Worm (Caenorhabditis elegans) whole organism, midembryonic: ENCODE data around the gene C56E6.7.

Source experiments
- cog-1 ChIP-seq: sonication (generic microtip); optimal IDR thresholded peaks from 2 replicates; lab custom pipeline; 2016; ENCODE audit warnings: missing genetic modification characterization, missing compliant biosample characterization
- flt-1 ChIP-seq: fragments of 200-800 bp; sonication (Bioruptor generic); IDR thresholded peaks from 2 replicates; pipeline ENCODE4 v1.3.6; 2022; ENCODE audit warnings: missing genetic modification characterization, missing compliant biosample characterization
- klf-2 ChIP-seq: fragments of 200-800 bp; sonication (Bioruptor generic); conservative IDR thresholded peaks from 2 replicates; pipeline ENCODE4 v1.3.6; 2022; ENCODE audit warnings: missing genetic modification reagents, missing genetic modification characterization, missing compliant biosample characterization
- med-1 ChIP-seq: sonication (generic microtip); optimal IDR thresholded peaks from 2 replicates; lab custom pipeline; 2017; ENCODE audit warnings: missing genetic modification characterization, mild to moderate bottlenecking, missing compliant biosample characterization, antibody characterized with exemption, missing genetic modification reagents; ENCODE audit not compliant: insufficient read depth
- tab-1 ChIP-seq: fragments of 200-800 bp; sonication (Bioruptor generic); IDR thresholded peaks from 2 replicates; pipeline ENCODE4 v1.3.6; 2022; ENCODE audit warnings: missing genetic modification characterization, missing compliant biosample characterization
- ztf-23 ChIP-seq: fragments of 200-800 bp; sonication (Bioruptor generic); IDR thresholded peaks from 2 replicates; pipeline ENCODE4 v1.3.6; 2022; ENCODE audit warnings: missing genetic modification reagents, missing genetic modification characterization, missing compliant biosample characterization

DNA sequence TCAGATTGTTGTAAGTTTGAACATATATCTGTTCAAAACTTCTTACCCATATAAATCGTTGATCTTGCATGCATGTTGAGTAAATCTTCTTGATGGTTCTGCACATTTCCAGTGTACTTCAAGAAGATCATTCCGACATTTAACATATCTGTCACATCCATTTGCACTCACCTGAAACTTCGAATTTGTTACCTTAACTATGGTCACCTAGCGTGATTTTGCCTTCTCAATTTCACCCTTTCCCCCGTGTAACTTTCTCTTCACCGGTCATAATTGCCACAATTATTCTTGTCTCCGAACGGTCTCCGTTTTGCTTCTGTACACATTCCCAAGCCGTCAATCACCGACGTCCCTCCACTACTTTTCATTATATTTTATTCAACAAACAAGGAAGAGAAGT is 3.0 kb upstream of the C56E6.7 start:
- no peak for TF ChIP-seq klf-2 (GFP tag; lab: Robert Waterston, UW)
- no peak for TF ChIP-seq med-1 (GFP tag; lab: Kevin White, UChicago)
- no peak for TF ChIP-seq cog-1 (tag; lab: Kevin White, UChicago)
- TF ChIP-seq tab-1 (GFP tag; lab: Robert Waterston, UW) = no peak
- no peak for TF ChIP-seq flt-1 (GFP tag; lab: Robert Waterston, UW)
- TF ChIP-seq ztf-23 (GFP tag; lab: Robert Waterston, UW) = no peak
